Worm (Caenorhabditis elegans) whole organism, young adult: ENCODE measurements around the gene srh-111.

Experiments
- C06A6.2 ChIP-seq: fragments of 200-800 bp; sonication (Bioruptor generic); conservative IDR thresholded peaks from 2 replicates; pipeline ENCODE4 v1.3.6; 2022; ENCODE audit warnings: missing genetic modification characterization, missing compliant biosample characterization
- F22D6.2 ChIP-seq: sonication (generic microtip); optimal IDR thresholded peaks from 2 replicates; lab custom pipeline; 2016; ENCODE audit warnings: mild to moderate bottlenecking, missing genetic modification characterization, missing compliant biosample characterization
- F39B2.1 ChIP-seq: fragments of 200-800 bp; sonication (Bioruptor generic); IDR thresholded peaks from 2 replicates; pipeline ENCODE4 v1.3.6; 2022; ENCODE audit warnings: missing genetic modification reagents, missing genetic modification characterization, missing compliant biosample characterization
- F49E8.2 ChIP-seq: sonication (generic microtip); optimal IDR thresholded peaks from 3 replicates; lab custom pipeline; 2017; ENCODE audit warnings: missing genetic modification characterization, mild to moderate bottlenecking, missing compliant biosample characterization, antibody characterized with exemption, moderate library complexity; ENCODE audit not compliant: insufficient read depth
- F57A8.1 ChIP-seq: fragments of 200-800 bp; sonication (Bioruptor generic); optimal IDR thresholded peaks from 2 replicates; lab custom pipeline; 2018; ENCODE audit warnings: mild to moderate bottlenecking, missing genetic modification characterization, moderate library complexity, missing compliant biosample characterization
- K12H6.12 ChIP-seq: fragments of 200-800 bp; sonication (Bioruptor generic); optimal IDR thresholded peaks from 2 replicates; lab custom pipeline; 2018; ENCODE audit warnings: mild to moderate bottlenecking, missing genetic modification characterization, missing compliant biosample characterization
- Y53G8AR.9 ChIP-seq: fragments of 200-800 bp; sonication (Bioruptor generic); conservative IDR thresholded peaks from 2 replicates; pipeline ENCODE4 v1.3.6; 2022; ENCODE audit warnings: missing genetic modification reagents, missing genetic modification characterization, missing compliant biosample characterization
- Y56A3A.18 ChIP-seq: fragments of 200-800 bp; sonication (Bioruptor generic); IDR thresholded peaks from 2 replicates; pipeline ENCODE4 v1.3.6; 2022; ENCODE audit warnings: missing genetic modification reagents, missing genetic modification characterization, missing compliant biosample characterization
- atf-7 ChIP-seq: sonication (generic microtip); optimal IDR thresholded peaks from 2 replicates; lab custom pipeline; 2017; ENCODE audit warnings: mild to moderate bottlenecking, missing genetic modification characterization, missing compliant biosample characterization
- attf-6 ChIP-seq: fragments of 200-800 bp; sonication (Bioruptor generic); IDR thresholded peaks from 2 replicates; pipeline ENCODE4 v1.3.6; 2022; ENCODE audit warnings: missing genetic modification reagents, missing genetic modification characterization, missing compliant biosample characterization
- cebp-2 ChIP-seq: fragments of 200-800 bp; sonication (Bioruptor generic); IDR thresholded peaks from 2 replicates; pipeline ENCODE4 v1.3.6; 2022; ENCODE audit warnings: missing genetic modification characterization, missing compliant biosample characterization
- ceh-40 ChIP-seq: fragments of 200-800 bp; sonication (Bioruptor generic); IDR thresholded peaks from 2 replicates; pipeline ENCODE4 v1.3.6; 2022; ENCODE audit warnings: missing genetic modification characterization, missing compliant biosample characterization
- ceh-91 ChIP-seq: fragments of 200-800 bp; sonication (Bioruptor generic); IDR thresholded peaks from 2 replicates; pipeline ENCODE4 v1.3.6; 2022; ENCODE audit warnings: missing genetic modification reagents, missing genetic modification characterization, missing compliant biosample characterization
- die-1 ChIP-seq: sonication (generic microtip); optimal IDR thresholded peaks from 2 replicates; lab custom pipeline; 2016; ENCODE audit warnings: missing genotype, mild to moderate bottlenecking, missing genetic modification characterization, missing compliant biosample characterization
- dpl-1 ChIP-seq: fragments of 150-350 bp; optimal IDR thresholded peaks from 2 replicates; lab custom pipeline; 2014; ENCODE audit warnings: missing biosample characterization, missing genetic modification reagents, missing genetic modification characterization
- egl-18 ChIP-seq: fragments of 200-800 bp; sonication (Bioruptor generic); IDR thresholded peaks from 2 replicates; pipeline ENCODE4 v1.3.6; 2022; ENCODE audit warnings: missing genetic modification reagents, missing genetic modification characterization, missing compliant biosample characterization
- egl-44 ChIP-seq: fragments of 200-800 bp; sonication (Bioruptor generic); IDR thresholded peaks from 2 replicates; pipeline ENCODE4 v1.3.6; 2022; ENCODE audit warnings: missing genetic modification reagents, missing genetic modification characterization, missing compliant biosample characterization
- ets-4 ChIP-seq: fragments of 200-800 bp; sonication (Bioruptor generic); optimal IDR thresholded peaks from 2 replicates; lab custom pipeline; 2018; ENCODE audit warnings: mild to moderate bottlenecking, missing genetic modification characterization, missing compliant biosample characterization
- hlh-26 ChIP-seq: fragments of 200-800 bp; sonication (Bioruptor generic); conservative IDR thresholded peaks from 2 replicates; pipeline ENCODE4 v1.3.6; 2022; ENCODE audit warnings: missing genetic modification reagents, missing genetic modification characterization, missing compliant biosample characterization
- hrde-1 ChIP-seq: sonication (generic microtip); optimal IDR thresholded peaks from 2 replicates; lab custom pipeline; 2016; ENCODE audit warnings: missing genetic modification characterization, mild to moderate bottlenecking, missing compliant biosample characterization, moderate library complexity, missing genotype, missing genetic modification reagents, borderline replicate concordance
- lag-1 ChIP-seq: fragments of 200-800 bp; sonication (Bioruptor generic); IDR thresholded peaks from 2 replicates; pipeline ENCODE4 v1.3.6; 2022; ENCODE audit warnings: missing genetic modification reagents, missing genetic modification characterization, missing compliant biosample characterization
- madf-3 ChIP-seq: fragments of 200-800 bp; sonication (Bioruptor generic); IDR thresholded peaks from 2 replicates; pipeline ENCODE4 v1.3.6; 2022; ENCODE audit warnings: missing genetic modification reagents, missing genetic modification characterization, missing compliant biosample characterization
- madf-8 ChIP-seq: fragments of 200-800 bp; sonication (Bioruptor generic); conservative IDR thresholded peaks from 2 replicates; pipeline ENCODE4 v1.3.6; 2022; ENCODE audit warnings: missing genetic modification reagents, missing genetic modification characterization, missing compliant biosample characterization
- nfya-2 ChIP-seq: fragments of 200-800 bp; sonication (Bioruptor generic); IDR thresholded peaks from 2 replicates; pipeline ENCODE4 v1.3.6; 2022; ENCODE audit warnings: missing genetic modification reagents, missing genetic modification characterization, missing compliant biosample characterization
- nhr-120 ChIP-seq: fragments of 200-800 bp; sonication (Bioruptor generic); IDR thresholded peaks from 2 replicates; pipeline ENCODE4 v1.3.6; 2022; ENCODE audit warnings: missing genetic modification characterization, missing compliant biosample characterization
- nhr-179 ChIP-seq: sonication (generic microtip); optimal IDR thresholded peaks from 2 replicates; lab custom pipeline; 2016; ENCODE audit warnings: mild to moderate bottlenecking, missing genetic modification characterization, missing compliant biosample characterization
- rec-8 ChIP-seq, 2 experiments: sonication (generic microtip); optimal IDR thresholded peaks; 2 replicates each; lab custom pipeline; 2016; ENCODE audit warnings: mild to moderate bottlenecking in 2 of 2, missing genetic modification characterization in 2 of 2, missing genetic modification reagents in 2 of 2, missing genotype in 2 of 2, missing biosample characterization in 1 of 2, missing compliant biosample characterization in 1 of 2, moderate library complexity in 1 of 2
- repo-1 ChIP-seq: sonication (generic microtip); optimal IDR thresholded peaks from 2 replicates; lab custom pipeline; 2017; ENCODE audit warnings: mild to moderate bottlenecking, missing genetic modification characterization, missing compliant biosample characterization
- sea-2 ChIP-seq: fragments of 200-800 bp; sonication (Bioruptor generic); IDR thresholded peaks from 2 replicates; pipeline ENCODE4 v1.3.6; 2022; ENCODE audit warnings: missing genetic modification characterization, missing compliant biosample characterization
- snpc-1.3 ChIP-seq: sonication (generic microtip); optimal IDR thresholded peaks from 2 replicates; lab custom pipeline; 2017; ENCODE audit warnings: missing genetic modification characterization, mild to moderate bottlenecking, missing compliant biosample characterization, antibody characterized with exemption, moderate library complexity, missing genotype, missing genetic modification reagents; ENCODE audit not compliant: insufficient read depth
- snpc-3.4 ChIP-seq: sonication (generic microtip); optimal IDR thresholded peaks from 2 replicates; lab custom pipeline; 2017; ENCODE audit warnings: missing genetic modification characterization, mild to moderate bottlenecking, missing compliant biosample characterization, antibody characterized with exemption, moderate library complexity, missing genotype, missing genetic modification reagents
- sptf-2 ChIP-seq: fragments of 200-800 bp; sonication (Bioruptor generic); optimal IDR thresholded peaks from 2 replicates; lab custom pipeline; 2018; ENCODE audit warnings: mild to moderate bottlenecking, missing genetic modification characterization, missing compliant biosample characterization
- tbp1 ChIP-seq: fragments of 200-800 bp; sonication (Bioruptor generic); optimal IDR thresholded peaks from 2 replicates; lab custom pipeline; 2018; ENCODE audit warnings: mild to moderate bottlenecking, missing genetic modification characterization, missing compliant biosample characterization
- unc-62 ChIP-seq: fragments of 150-350 bp; optimal IDR thresholded peaks from 2 replicates; lab custom pipeline; 2014; ENCODE audit warnings: missing biosample characterization, missing genetic modification reagents, missing genetic modification characterization
- ztf-6 ChIP-seq: fragments of 200-800 bp; sonication (Bioruptor generic); IDR thresholded peaks from 2 replicates; pipeline ENCODE4 v1.3.6; 2022; ENCODE audit warnings: missing genetic modification reagents, missing genetic modification characterization, missing compliant biosample characterization

Gene srh-111

DNA sequence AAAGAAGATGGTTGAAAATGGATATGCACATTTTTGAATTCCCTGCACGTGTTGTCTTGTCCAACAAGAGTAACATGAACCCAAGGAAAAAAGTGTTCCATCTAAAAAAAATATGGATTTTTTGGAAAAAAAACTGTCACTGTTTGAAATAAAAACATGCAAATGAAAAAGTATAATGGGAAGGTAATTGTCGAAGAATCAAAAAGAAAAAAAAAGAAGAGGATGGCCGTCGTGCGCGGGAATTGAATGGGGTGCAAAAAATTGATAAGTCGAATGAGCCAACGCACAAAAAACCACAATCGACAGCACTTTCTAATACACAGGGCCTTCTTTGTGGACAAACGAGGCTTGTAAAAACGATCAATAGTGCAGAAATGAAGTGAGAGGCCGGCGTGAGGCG lies 8.8 kb upstream of the srh-111 start, which contains the start of gene fbxa-102:
fbxa-102 (minus strand) TSS at position 101 of the 400 bp plus-strand sequence.
- TF ChIP-seq egl-44 = no peak
- TF ChIP-seq madf-8 = no peak
- no peak for TF ChIP-seq tbp1 (GFP tag; lab: Kevin White, UChicago)
- TF ChIP-seq egl-18 (GFP tag; lab: Robert Waterston, UW) = no peak
- no peak for TF ChIP-seq nhr-120 (GFP tag; lab: Robert Waterston, UW)
- no peak for TF ChIP-seq hrde-1 (tag; lab: Kevin White, UChicago)
- TF ChIP-seq die-1 = no peak
- TF ChIP-seq sea-2 (GFP tag; lab: Robert Waterston, UW) = no peak
- TF ChIP-seq F57A8.1 (GFP tag; lab: Kevin White, UChicago) = no peak
- TF ChIP-seq dpl-1 (GFP tag; lab: Kevin White, UChicago) = no peak

DNA sequence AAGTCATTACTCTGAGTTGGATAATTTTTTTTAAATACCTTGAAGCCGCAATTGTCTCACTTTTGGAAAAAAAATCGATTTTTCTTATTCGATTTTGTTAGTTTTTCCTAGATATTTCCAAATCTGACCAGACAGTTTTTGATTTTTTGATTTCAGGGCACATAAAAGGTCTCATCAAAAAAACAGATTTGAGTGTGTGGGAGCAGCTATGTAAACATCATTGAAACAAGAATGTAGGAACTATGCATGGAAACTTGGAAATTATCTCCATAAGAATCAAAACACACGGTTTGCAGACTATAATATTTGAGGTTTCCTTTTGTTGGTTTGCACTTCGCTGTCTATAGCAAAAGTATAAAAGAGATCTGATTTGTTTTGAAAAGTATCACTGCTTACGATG lies 1.1 kb upstream of the srh-111 start, which contains the start of gene scl-24:
scl-24 (plus strand) TSS at position 301 of the 400 bp plus-strand sequence.
- TF ChIP-seq ceh-91 = no peak

DNA sequence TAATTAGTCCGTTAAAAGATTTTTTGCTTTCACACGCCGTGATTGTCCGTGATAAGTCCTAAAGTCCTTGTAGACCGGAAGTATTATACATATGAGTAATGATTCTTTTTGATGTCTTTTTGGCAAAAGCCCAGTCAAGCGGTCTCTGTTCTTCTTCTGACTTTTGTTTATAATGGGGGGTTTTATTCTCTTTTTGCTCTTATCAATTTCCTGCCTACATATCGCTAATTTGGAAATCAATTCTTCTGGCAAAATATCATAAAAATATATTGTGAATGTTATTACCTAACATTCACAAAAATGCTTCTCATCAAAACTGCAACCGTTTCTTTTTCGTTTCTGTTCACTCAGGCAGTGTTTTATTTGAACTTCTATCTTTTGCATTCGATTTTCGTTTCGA lies 8.5 kb downstream of the srh-111 start, which contains the start of gene srbc-61:
srbc-61 (plus strand) TSS at position 301 of the 400 bp plus-strand sequence.
- TF ChIP-seq repo-1 (tag; lab: Kevin White, UChicago) (no peak), snpc-1.3 (tag; lab: Kevin White, UChicago) (no peak), F39B2.1 (GFP tag; lab: Robert Waterston, UW) (no peak), nfya-2 (GFP tag; lab: Robert Waterston, UW) (no peak), F49E8.2 (tag; lab: Kevin White, UChicago) (no peak), ceh-40 (GFP tag; lab: Robert Waterston, UW) (no peak), rec-8 (tag; optimal IDR thresholded peaks at IDR 0.05; lab: Kevin White, UChicago) (no peak), snpc-3.4 (tag; lab: Kevin White, UChicago) (no peak), F22D6.2 (tag; lab: Kevin White, UChicago) (no peak), Y56A3A.18 (GFP tag; lab: Robert Waterston, UW) (no peak), madf-3 (GFP tag; lab: Robert Waterston, UW) (no peak), cebp-2 (GFP tag; lab: Robert Waterston, UW) (no peak), ets-4 (GFP tag; lab: Kevin White, UChicago) (no peak)

DNA sequence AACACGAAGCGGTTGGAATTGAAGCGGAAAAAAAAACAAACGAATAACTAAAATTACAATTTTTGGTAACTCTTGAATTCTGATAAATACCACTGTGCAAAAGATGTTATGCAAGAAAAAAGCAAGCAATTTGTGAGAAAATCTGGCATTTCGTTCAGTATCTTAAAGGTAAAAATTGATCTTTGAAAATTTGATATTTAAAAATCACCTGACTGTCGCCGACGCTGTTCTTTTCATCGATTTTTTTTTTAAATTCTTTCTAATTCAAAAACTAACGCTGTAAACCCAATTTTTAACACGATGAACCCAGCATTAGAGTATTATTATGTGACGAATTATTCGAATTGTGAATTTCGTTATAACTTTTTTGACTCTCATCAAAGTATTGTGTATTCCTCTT lies 11.3 kb downstream of the srh-111 start, which contains the start of gene srh-123:
srh-123 (plus strand) TSS at position 301 of the 400 bp plus-strand sequence.
- TF ChIP-seq lag-1 = no peak
- TF ChIP-seq hlh-26 = no peak
- TF ChIP-seq Y53G8AR.9 (GFP tag; lab: Robert Waterston, UW) = no peak
- no peak for TF ChIP-seq F22D6.2 (tag; lab: Kevin White, UChicago)
- no peak for TF ChIP-seq attf-6 (GFP tag; lab: Robert Waterston, UW)

- TF ChIP-seq atf-7 (tag; lab: Kevin White, UChicago) (no peak), ztf-6 (GFP tag; lab: Robert Waterston, UW) (no peak), madf-3 (GFP tag; lab: Robert Waterston, UW) (no peak), C06A6.2 (GFP tag; lab: Robert Waterston, UW) (no peak), lag-1 (no peak), K12H6.12 (tag; lab: Kevin White, UChicago) (no peak), nhr-179 (tag; lab: Kevin White, UChicago) (no peak), die-1 (no peak), unc-62 (GFP tag; lab: Kevin White, UChicago) (no peak), sptf-2 (no peak)
These were observed 13.4 kb downstream of the srh-111 start, which contains the start of gene srh-235 for ce11 chrV:17471564-17471963. srh-235 (minus strand) TSS chrV:17471664.
